Worm (Caenorhabditis elegans) whole organism, L2 larva: ENCODE measurements around the gene K10D11.7.

Source experiments
- egl-27 ChIP-seq: sonication (generic microtip); optimal IDR thresholded peaks from 3 replicates; lab custom pipeline; 2017; ENCODE audit warnings: missing biosample characterization, missing genetic modification reagents, missing genetic modification characterization
- nhr-11 ChIP-seq: fragments of 150-350 bp; optimal IDR thresholded peaks from 2 replicates; lab custom pipeline; 2014; ENCODE audit warnings: missing biosample characterization, missing genetic modification characterization
- nhr-23 ChIP-seq: fragments of 150-350 bp; optimal IDR thresholded peaks from 2 replicates; lab custom pipeline; 2014; ENCODE audit warnings: missing biosample characterization, missing genetic modification reagents, missing genetic modification characterization
- nhr-25 ChIP-seq: fragments of 150-350 bp; sonication (generic microtip); optimal IDR thresholded peaks from 3 replicates; lab custom pipeline; 2014; ENCODE audit warnings: missing biosample characterization, missing genetic modification characterization
- nhr-6 ChIP-seq: fragments of 150-350 bp; optimal IDR thresholded peaks from 2 replicates; lab custom pipeline; 2014; ENCODE audit warnings: missing biosample characterization, missing genetic modification characterization
- snpc-4 ChIP-seq: fragments of 150-350 bp; optimal IDR thresholded peaks from 2 replicates; lab custom pipeline; 2014; ENCODE audit warnings: missing biosample characterization, missing genetic modification characterization
- unc-62 ChIP-seq: fragments of 150-350 bp; optimal IDR thresholded peaks from 2 replicates; lab custom pipeline; 2014; ENCODE audit warnings: missing biosample characterization, missing genetic modification reagents, missing genetic modification characterization
- zag-1 ChIP-seq: fragments of 150-350 bp; optimal IDR thresholded peaks from 2 replicates; lab custom pipeline; 2014; ENCODE audit warnings: missing biosample characterization, missing genetic modification characterization
- ztf-11 ChIP-seq: sonication (generic microtip); optimal IDR thresholded peaks from 2 replicates; lab custom pipeline; 2017; ENCODE audit warnings: missing biosample characterization, missing genetic modification characterization

- TF ChIP-seq unc-62 (no peak), nhr-25 (tag; lab: Kevin White, UChicago) (no peak), nhr-23 (tag; lab: Kevin White, UChicago) (no peak), nhr-11 (no peak), snpc-4 (no peak), egl-27 (tag; lab: Kevin White, UChicago) (no peak), nhr-6 (tag; lab: Kevin White, UChicago) (no peak), ztf-11 (no peak), zag-1 (tag; lab: Kevin White, UChicago) (no peak)
These were observed 25.2 kb upstream of the K10D11.7 start for ce11 chrIV:13021006-13021405.
